Fruit fly (Drosophila melanogaster) S2 (cell line): ENCODE results near the gene CG5273.

ENCODE experiments used
- CG8478 ChIP-seq: fragments of >200 bp; optimal IDR thresholded peaks from 2 replicates; lab custom pipeline; 2018
- CTCF ChIP-seq, 2 experiments: fragments of >200 bp; optimal IDR thresholded peaks; 2 replicates each; lab custom pipeline; 2018

The CG5273 gene

DNA sequence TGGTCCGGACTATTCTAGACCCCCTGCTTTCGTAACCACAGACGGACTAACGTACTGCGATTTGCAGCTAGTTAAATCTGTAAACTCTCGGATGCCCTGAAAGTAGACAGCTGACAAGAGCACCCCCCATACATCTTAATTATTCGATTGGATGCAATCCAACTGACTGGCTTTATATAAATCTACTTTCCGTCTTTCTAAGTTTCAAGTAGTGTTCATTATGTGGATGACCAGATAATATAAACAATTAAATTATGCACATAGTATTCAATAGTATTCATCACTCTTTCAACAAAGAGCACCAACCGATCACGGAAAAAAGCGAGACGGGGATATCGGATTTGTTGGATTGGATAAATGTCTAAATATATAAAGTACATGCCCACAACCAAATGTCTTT lies 2.7 kb downstream of the CG5273 start:
- TF ChIP-seq CG8478 (no peak), CTCF (optimal IDR thresholded peaks at IDR 0.05; lab: Kevin White, UChicago) (no peak)

DNA sequence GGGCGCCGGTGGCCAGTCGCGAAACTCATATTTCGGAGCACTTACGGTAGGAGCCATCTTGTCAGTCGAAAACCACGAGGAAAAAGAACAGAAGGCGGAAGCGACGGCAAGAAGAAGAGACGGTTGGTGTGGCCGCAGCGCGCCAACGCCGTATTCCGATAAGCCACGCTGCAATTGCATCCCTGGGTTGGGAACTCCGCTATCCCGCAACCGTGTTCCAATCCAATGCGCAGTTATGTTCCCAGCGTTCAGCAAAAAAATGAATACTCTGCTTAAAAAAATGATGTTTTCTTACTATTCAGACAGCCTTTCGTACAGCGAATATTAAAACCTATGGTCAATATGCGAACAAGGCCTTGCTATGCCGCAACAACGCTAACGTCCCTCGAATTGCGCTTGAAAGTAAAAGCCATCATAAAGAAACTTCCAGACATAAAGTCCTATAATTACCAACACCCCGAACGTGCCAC lies 5.7 kb downstream of the CG5273 start, which contains the start of gene RpL22:
Gene RpL22 (minus strand): TSS at position 92 of the 470 bp plus-strand sequence.
- peak; percentile 66 to 69 for TF ChIP-seq CTCF (optimal IDR thresholded peaks at IDR 0.05; lab: Kevin White, UChicago)
- no peak for TF ChIP-seq CG8478

DNA sequence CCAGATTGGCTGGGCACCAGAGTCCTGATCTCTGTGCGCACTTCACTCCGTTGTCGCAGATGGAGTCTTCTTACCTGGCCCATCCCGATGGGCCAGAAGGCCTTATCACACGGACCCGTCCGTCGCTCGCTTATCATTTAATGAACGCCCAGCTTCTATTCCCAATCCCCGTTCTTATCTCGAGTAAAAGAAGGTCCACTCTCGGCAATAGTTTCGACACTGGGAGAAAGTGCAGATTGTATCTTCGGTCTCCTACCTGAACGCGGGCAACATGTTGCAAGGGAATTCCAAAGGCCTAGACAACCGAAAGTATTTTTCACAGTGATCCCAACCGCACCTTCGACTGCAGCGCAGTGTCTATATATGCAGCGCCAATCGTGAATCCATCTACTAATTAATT lies 6.7 kb downstream of the CG5273 start:
- TF ChIP-seq CTCF (optimal IDR thresholded peaks at IDR 0.05; lab: Kevin White, UChicago) (no peak), CG8478 (no peak)

DNA sequence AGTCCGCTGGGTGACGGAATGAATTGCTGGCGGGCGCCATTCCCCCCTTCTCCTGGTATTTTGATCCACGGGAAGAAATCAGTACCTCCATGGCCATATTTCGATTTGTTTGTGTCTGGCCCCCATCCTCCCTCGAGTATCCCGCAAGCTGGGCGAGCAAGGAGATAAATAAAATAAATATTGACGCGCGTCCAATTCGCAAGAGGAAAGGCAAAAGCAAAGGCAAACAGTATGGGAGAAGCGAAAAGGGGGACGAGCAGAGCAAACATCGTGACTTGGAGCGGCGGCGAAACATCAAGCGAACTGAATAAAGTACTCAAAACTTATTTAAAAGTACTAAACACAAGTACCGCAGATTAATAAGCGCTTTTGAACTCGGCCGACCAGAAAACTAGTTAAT lies 8.5 kb downstream of the CG5273 start:
- TF ChIP-seq CTCF (optimal IDR thresholded peaks at IDR 0.05; lab: Kevin White, UChicago) (no peak), CG8478 (no peak)

DNA sequence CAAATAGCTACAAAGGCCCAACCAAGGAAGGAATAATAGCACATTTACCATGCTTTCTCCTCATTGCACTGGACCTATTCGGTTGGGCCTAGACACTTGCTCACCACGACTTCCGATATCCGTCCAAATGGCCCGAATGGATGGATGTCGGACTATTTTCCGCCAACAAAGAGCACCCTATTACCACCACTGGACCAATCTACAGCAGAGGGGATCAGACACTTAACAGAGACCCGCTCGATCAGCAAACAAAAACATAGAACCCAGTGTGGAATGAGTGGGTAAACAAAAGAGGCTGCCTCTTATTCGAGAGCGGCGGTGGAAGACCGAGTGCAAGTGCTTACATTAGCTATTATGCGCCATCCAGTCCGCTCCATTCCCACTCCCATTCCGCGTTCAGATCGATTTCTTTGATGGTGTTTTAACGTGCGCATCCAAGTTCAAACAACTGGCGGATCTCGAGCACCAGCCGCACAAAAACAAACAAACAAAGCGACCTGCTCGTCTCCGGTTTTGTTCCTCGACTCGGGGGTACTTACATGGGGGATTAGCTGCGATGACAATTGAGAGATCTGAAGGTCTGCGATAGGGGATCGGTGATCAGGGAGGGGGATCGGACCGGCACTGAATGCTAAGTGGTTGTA lies 9.2 kb downstream of the CG5273 start:
- TF ChIP-seq CG8478 (no peak), CTCF (optimal IDR thresholded peaks at IDR 0.05; lab: Kevin White, UChicago) (no peak)

DNA sequence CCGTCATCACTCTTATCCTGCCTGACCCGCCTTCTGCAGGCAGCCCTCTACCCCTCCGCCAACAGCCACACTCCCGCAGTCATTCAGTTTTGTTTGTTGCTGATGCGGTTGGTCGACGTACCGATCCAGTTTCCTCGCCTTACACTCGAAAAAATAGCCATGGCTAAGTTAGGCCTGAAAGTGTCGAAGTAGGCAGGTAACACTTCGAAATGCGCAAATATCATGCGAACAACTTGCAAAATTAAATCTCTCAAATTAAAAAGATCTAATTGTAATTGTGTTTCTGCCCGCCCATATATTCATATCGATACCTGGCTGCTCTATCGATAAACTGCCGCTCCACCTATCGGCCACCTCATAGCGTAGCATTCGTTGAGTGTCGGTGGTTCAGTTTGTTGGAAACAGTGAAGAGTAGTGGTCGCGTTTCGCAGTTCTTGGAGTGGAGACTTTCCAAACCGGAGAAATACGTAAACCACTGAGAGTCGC lies 10.3 kb downstream of the CG5273 start, which contains the start of gene fz3:
Gene fz3 (plus strand): TSS at position 307 of the 486 bp plus-strand sequence.
- TF ChIP-seq CTCF (optimal IDR thresholded peaks at IDR 0.05; lab: Kevin White, UChicago), result peak; percentile 75
- no peak for TF ChIP-seq CG8478

DNA sequence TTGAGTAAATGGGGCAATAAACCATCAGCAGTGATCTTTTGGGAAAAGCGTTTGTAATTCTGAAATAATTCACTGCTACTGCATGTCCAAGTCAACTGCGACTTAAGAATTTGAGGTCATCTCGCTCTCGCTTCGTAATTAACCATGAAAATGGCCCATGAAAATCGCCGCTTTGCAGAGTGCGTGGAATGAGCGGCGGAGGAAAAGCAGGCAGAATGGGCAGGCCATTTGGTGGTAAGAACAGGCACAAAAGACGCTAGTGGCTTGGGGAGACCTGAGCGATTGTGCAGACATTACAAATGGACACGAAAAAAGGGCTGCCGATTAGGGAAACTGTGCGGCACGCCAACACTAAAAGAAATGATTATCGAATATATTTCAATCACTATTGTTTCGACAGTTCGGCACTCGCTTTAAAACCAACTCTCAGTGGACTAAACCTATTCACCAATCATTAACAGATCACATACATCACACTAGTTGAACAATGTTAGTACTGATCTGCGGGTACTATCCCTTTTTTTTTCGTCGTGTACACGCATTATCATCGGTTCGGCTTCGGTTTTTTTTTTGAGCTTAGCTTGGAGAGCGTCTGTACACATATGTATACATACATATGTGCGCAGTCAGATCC lies 12.2 kb downstream of the CG5273 start:
- no peak for TF ChIP-seq CTCF (optimal IDR thresholded peaks at IDR 0.05; lab: Kevin White, UChicago)
- no peak for TF ChIP-seq CG8478

DNA sequence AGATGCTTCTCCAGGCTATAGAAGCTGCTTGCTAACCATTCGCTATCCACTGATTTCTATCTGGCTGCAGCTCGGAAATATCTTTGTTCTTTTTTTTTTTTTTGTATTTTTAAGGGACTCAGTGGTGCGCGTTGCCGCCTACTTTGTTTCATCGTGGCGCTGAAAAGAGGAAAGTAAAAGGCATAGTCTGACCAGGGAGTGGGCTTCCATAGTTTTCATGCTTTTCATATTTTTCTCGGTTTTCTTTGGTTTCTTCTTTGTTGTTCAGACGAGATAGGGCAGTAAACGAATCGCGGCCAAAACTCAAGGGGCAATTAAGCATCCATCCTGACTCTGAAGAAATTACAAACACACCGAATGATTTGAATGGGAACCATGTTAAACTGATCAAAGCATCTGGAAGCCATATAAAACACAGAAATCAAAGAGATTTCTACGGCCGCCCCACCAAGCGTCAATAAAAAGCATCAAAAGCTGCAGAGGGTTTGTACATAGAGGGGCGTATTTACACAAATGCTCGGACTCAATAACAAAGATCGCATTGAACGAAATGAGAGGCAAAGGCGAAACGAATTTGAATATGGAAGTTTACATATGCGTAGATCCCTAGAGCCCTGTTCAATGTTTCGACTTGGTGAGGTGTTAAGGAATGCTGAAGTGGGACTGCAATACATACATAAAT lies 13.1 kb downstream of the CG5273 start:
- no peak for TF ChIP-seq CG8478
- no peak for TF ChIP-seq CTCF (optimal IDR thresholded peaks at IDR 0.05; lab: Kevin White, UChicago)

DNA sequence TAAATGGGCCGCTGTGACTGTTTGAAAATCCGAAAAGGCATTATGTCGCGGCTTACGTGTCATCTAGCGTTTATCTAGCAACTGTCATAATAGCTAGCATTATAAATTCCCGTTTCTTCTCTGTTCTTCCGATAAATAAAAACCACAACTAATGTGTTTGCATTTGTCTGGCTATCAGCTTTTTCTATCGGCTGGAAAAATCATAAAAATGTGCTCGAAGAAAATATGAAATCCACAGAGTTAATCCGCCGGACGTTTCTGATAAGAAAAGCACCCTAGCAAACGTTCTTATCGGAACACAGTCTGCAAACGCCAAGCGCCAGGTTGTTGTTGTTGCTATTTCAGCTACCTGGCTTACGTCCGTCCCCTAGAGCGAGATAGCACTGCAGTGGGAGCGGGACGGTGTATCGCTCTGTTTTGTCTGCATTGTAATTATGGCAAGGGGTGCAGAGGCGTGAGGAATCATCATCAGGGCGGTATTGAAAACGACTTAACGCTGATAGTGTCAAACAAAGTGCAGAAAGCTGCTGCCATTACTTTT lies 14.8 kb downstream of the CG5273 start:
- TF ChIP-seq CTCF (optimal IDR thresholded peaks at IDR 0.05; lab: Kevin White, UChicago) (no peak), CG8478 (no peak)

DNA sequence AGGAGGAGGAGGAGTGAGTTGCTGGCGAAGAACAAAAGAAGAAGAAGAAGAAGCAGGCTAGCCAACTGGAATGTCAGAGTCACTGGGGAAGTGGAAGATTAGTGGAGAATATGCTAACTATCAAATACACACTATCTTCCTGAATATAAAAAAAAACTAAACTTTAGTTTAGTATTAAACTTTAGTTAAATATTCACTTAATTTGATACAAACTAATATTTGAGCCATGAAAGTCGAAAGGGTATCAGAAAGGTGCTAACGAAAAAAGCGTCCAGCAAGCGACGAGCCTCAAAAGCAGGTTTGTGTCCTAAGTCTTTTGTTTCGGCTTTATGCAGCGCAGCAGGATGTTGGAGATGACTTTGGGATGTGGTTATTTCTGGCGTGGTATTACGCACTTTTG lies 15.8 kb downstream of the CG5273 start:
- TF ChIP-seq CG8478, result no peak
- TF ChIP-seq CTCF (optimal IDR thresholded peaks at IDR 0.05; lab: Kevin White, UChicago), result no peak

DNA sequence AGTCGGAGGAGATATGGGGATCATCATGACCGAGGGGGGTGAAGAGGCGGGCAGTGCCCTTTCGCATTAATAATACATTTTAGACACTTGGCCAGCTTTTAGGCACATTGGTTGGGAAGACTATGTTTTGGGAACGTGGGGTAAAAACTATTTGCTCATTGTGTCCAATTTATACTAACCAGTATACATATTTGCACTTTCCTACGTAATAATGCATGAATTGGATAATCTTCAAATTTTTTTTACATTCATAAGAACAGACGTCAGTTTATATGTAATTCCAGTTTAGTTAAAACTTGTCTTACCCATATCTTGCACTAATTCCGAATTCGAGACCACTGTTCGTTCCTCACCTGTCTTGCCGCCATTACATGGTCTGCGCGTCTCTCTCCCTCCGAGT lies 19.9 kb downstream of the CG5273 start:
- TF ChIP-seq CTCF (optimal IDR thresholded peaks at IDR 0.05; lab: Kevin White, UChicago), result no peak
- TF ChIP-seq CG8478, result no peak

DNA sequence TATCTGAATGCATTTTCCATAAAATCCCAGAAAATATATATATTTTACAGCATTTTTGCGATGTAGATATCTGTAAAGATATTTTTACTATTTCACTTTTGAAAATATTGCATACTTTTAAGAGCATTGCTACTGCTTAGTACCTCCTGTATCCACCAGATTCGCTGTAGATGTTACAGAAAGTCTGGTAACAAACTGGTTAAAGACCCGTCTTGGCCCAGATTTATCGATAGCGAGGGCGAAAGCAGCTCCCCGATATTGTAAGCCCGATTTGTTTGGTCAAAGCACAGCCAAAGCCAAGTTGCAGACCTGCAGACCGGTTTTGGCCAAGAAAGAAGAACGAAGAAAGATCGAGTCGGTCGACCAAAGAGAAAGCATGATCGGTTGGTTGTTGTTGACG lies 25.1 kb downstream of the CG5273 start, which contains the start of gene tw:
Gene tw (plus strand): TSS at position 291 of the 400 bp plus-strand sequence.
- TF ChIP-seq CG8478 (no peak), CTCF (optimal IDR thresholded peaks at IDR 0.05; lab: Kevin White, UChicago) (peak; percentile 82 to 87)

DNA sequence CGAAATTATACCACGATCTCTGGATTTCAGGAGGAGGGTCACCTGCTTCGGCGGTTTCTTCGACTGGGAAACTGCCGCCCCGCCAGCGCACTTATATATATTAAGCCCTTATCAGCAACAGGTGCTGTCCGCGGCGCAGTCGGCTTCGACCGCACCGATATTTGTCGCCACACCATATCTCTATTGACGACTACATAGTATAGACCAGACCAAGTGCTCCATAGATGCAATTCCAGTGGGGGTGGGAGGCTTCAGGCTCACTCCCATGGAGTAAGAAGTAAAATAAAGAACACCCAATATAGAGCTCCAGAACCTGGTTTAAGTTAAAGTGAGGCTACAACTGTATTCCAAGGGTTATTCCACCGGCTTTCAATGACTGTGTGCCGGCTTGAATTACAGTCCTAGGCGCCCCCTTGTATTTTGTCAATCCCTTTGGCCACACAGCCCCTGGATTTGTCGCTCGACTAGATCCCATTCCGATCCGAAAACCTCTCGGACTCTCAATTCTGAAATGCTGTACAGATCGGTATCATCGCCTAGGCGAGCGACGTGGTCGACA lies 30.7 kb downstream of the CG5273 start, which contains the start of gene CG13360:
Gene CG13360 (minus strand): TSS at position 51 of the 559 bp plus-strand sequence.
- no peak for TF ChIP-seq CTCF (optimal IDR thresholded peaks at IDR 0.05; lab: Kevin White, UChicago)
- TF ChIP-seq CG8478, result no peak

DNA sequence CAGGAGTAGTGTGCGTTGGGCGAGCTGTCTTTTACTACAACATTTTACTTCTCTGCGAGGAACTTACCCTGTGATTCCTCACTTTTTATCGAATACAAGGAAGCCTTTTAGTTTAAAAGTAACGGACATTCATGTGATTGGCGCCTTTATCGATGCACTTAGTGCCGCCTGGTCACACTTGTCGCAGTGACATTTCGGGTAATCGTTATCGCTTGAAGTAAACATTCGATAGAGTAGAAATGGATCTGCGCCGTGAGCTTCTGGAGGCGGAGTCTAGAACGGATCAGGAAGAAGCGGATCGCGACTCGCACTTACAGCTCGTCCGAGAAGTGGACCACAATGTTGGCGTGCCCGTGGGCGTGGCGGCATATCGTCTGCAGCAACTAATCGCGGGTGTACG lies 33.5 kb downstream of the CG5273 start, which contains the start of gene CG16989:
Gene CG16989 (plus strand): TSS at position 225 of the 400 bp plus-strand sequence.
- TF ChIP-seq CG8478 (no peak), CTCF (optimal IDR thresholded peaks at IDR 0.05; lab: Kevin White, UChicago) (peak in 1 of 2 experiments; percentile 22)
